Fruit fly (Drosophila melanogaster) whole organism, embryonic: Measurements from ENCODE around the gene Prosalpha6T.

ENCODE experiments used
- Atf6 ChIP-seq: fragments of 200-800 bp; sonication (Bioruptor generic); IDR thresholded peaks from 2 replicates; pipeline ENCODE4 v1.3.6; 2022; ENCODE audit warnings: missing biosample characterization, missing genetic modification characterization
- CG10431 ChIP-seq: fragments of 200-800 bp; sonication (Bioruptor generic); optimal IDR thresholded peaks from 3 replicates; lab custom pipeline; 2018; ENCODE audit warnings: missing biosample characterization, mild to moderate bottlenecking, missing genetic modification characterization
- CG11093 ChIP-seq: fragments of 200-800 bp; sonication (Bioruptor generic); IDR thresholded peaks from 3 replicates; pipeline ENCODE4 v1.3.6; 2022; ENCODE audit warnings: missing biosample characterization, missing genetic modification characterization
- CG11560 ChIP-seq: fragments of 200-800 bp; sonication (Bioruptor generic); IDR thresholded peaks from 3 replicates; pipeline ENCODE4 v1.3.6; 2022; ENCODE audit warnings: missing biosample characterization, missing genetic modification characterization
- CG11696 ChIP-seq: fragments of 200-800 bp; sonication (Bioruptor generic); IDR thresholded peaks from 2 replicates; pipeline ENCODE4 v1.3.6; 2022; ENCODE audit warnings: missing biosample characterization, missing genetic modification characterization
- CG12391 ChIP-seq: fragments of 200-800 bp; sonication (Bioruptor generic); optimal IDR thresholded peaks from 3 replicates; lab custom pipeline; 2018; ENCODE audit warnings: missing biosample characterization, mild to moderate bottlenecking, missing genetic modification characterization, moderate library complexity
- CG13624 ChIP-seq: fragments of 200-800 bp; sonication (Bioruptor generic); optimal IDR thresholded peaks from 2 replicates; lab custom pipeline; 2016; ENCODE audit warnings: missing biosample characterization, missing genetic modification characterization
- CG13894 ChIP-seq: fragments of 200-800 bp; sonication (Bioruptor generic); optimal IDR thresholded peaks from 3 replicates; lab custom pipeline; 2018; ENCODE audit warnings: missing biosample characterization, mild to moderate bottlenecking, missing genetic modification characterization, moderate library complexity
- CG14860 ChIP-seq: fragments of 200-800 bp; sonication (Bioruptor generic); IDR thresholded peaks from 3 replicates; pipeline ENCODE4 v1.3.6; 2022; ENCODE audit warnings: missing biosample characterization, missing genetic modification characterization; ENCODE audit not compliant: partially characterized antibody
- CG1603 ChIP-seq: fragments of 200-800 bp; sonication (Bioruptor generic); optimal IDR thresholded peaks from 2 replicates; lab custom pipeline; 2019; ENCODE audit warnings: missing biosample characterization, mild to moderate bottlenecking, missing genetic modification characterization, moderate library complexity
- CG16779 ChIP-seq: fragments of 200-800 bp; sonication (Bioruptor generic); IDR thresholded peaks from 2 replicates; pipeline ENCODE4 v1.3.6; 2022; ENCODE audit warnings: missing biosample characterization, missing genetic modification characterization
- CG17612 ChIP-seq: fragments of 200-800 bp; sonication (Bioruptor generic); IDR thresholded peaks from 2 replicates; pipeline ENCODE4 v1.3.6; 2022; ENCODE audit warnings: missing biosample characterization, missing genetic modification characterization
- CG18764 ChIP-seq: fragments of 200-800 bp; sonication (Bioruptor generic); optimal IDR thresholded peaks from 3 replicates; lab custom pipeline; 2016; ENCODE audit warnings: missing biosample characterization, missing genetic modification characterization
- CG2120 ChIP-seq: fragments of 200-800 bp; sonication (Bioruptor generic); optimal IDR thresholded peaks from 3 replicates; lab custom pipeline; 2016; ENCODE audit warnings: missing biosample characterization, missing genetic modification characterization
- CG32772 ChIP-seq: fragments of 200-800 bp; sonication (Bioruptor generic); IDR thresholded peaks from 2 replicates; pipeline ENCODE4 v1.3.6; 2022; ENCODE audit warnings: missing biosample characterization, missing genetic modification characterization
- CG7745 ChIP-seq: fragments of 200-800 bp; sonication (Bioruptor generic); optimal IDR thresholded peaks from 2 replicates; lab custom pipeline; 2018; ENCODE audit warnings: missing biosample characterization, mild to moderate bottlenecking, missing genetic modification characterization, moderate library complexity
- CG7987 ChIP-seq: fragments of 200-800 bp; sonication (Bioruptor generic); optimal IDR thresholded peaks from 2 replicates; lab custom pipeline; 2018; ENCODE audit warnings: missing biosample characterization, mild to moderate bottlenecking, missing genetic modification characterization, moderate library complexity
- CG9609 ChIP-seq: fragments of 200-800 bp; sonication (Bioruptor generic); optimal IDR thresholded peaks from 3 replicates; lab custom pipeline; 2016; ENCODE audit warnings: missing biosample characterization, missing genetic modification characterization
- D ChIP-seq, 2 experiments: fragments of 200-800 bp in 1 of 2; fragments of >200 bp in 1 of 2; sonication (Bioruptor generic) in 1 of 2; optimal IDR thresholded peaks; 2 replicates in 1 of 2; 3 replicates in 1 of 2; lab custom pipeline; 2017; ENCODE audit warnings: mild to moderate bottlenecking in 1 of 2, missing biosample characterization in 1 of 2, missing genetic modification characterization in 1 of 2, missing genetic modification reagents in 1 of 2
- Doc3 ChIP-seq: fragments of 200-800 bp; sonication (Bioruptor generic); IDR thresholded peaks from 3 replicates; pipeline ENCODE4 v1.3.6; 2022; ENCODE audit warnings: missing biosample characterization, missing genetic modification characterization; ENCODE audit not compliant: partially characterized antibody
- E2f2 ChIP-seq: fragments of 200-800 bp; sonication (Bioruptor generic); IDR thresholded peaks from 2 replicates; pipeline ENCODE4 v1.3.6; 2022; ENCODE audit warnings: missing biosample characterization, missing genetic modification characterization
- ERR ChIP-seq: fragments of 200-800 bp; sonication (Bioruptor generic); optimal IDR thresholded peaks from 2 replicates; lab custom pipeline; 2016; ENCODE audit warnings: missing biosample characterization, missing genetic modification characterization
- Hand ChIP-seq: fragments of 200-800 bp; sonication (Bioruptor generic); optimal IDR thresholded peaks from 2 replicates; lab custom pipeline; 2017; ENCODE audit warnings: mild to moderate bottlenecking, missing biosample characterization, missing genetic modification reagents, missing genetic modification characterization
- Hr39 ChIP-seq: fragments of >200 bp; optimal IDR thresholded peaks from 2 replicates; lab custom pipeline; 2017
- Jarid2 ChIP-seq: fragments of 200-800 bp; sonication (Bioruptor generic); optimal IDR thresholded peaks from 3 replicates; lab custom pipeline; 2017; ENCODE audit warnings: mild to moderate bottlenecking, missing biosample characterization, missing genetic modification reagents, missing genetic modification characterization
- MTF-1 ChIP-seq: fragments of 200-800 bp; sonication (Bioruptor generic); optimal IDR thresholded peaks from 2 replicates; lab custom pipeline; 2018; ENCODE audit warnings: missing biosample characterization, mild to moderate bottlenecking, missing genetic modification characterization, borderline replicate concordance
- Mad ChIP-seq: fragments of 200-800 bp; sonication (Bioruptor generic); optimal IDR thresholded peaks from 2 replicates; lab custom pipeline; 2016; ENCODE audit warnings: missing biosample characterization, missing genetic modification characterization
- Med ChIP-seq: fragments of 200-800 bp; sonication (Bioruptor generic); peaks from one replicate; lab custom pipeline; 2016; ENCODE audit warnings: missing biosample characterization, missing genetic modification characterization, mild to moderate bottlenecking, inconsistent platforms, moderate library complexity
- Meics ChIP-seq: fragments of 200-800 bp; sonication (Bioruptor generic); optimal IDR thresholded peaks from 2 replicates; lab custom pipeline; 2017; ENCODE audit warnings: missing biosample characterization, mild to moderate bottlenecking, missing genetic modification characterization
- NfI ChIP-seq: fragments of 200-800 bp; sonication (Bioruptor generic); optimal IDR thresholded peaks from 3 replicates; lab custom pipeline; 2018; ENCODE audit warnings: missing biosample characterization, mild to moderate bottlenecking, missing genetic modification characterization, moderate library complexity
- Oaz ChIP-seq: fragments of 200-800 bp; sonication (Bioruptor generic); IDR thresholded peaks from 2 replicates; pipeline ENCODE4 v1.3.6; 2022; ENCODE audit warnings: missing biosample characterization, missing genetic modification characterization
- Oli ChIP-seq: fragments of 200-800 bp; sonication (Bioruptor generic); optimal IDR thresholded peaks from 2 replicates; lab custom pipeline; 2018; ENCODE audit warnings: missing biosample characterization, mild to moderate bottlenecking, missing genetic modification characterization, moderate library complexity
- Pdp1 ChIP-seq, 2 experiments: fragments of 200-800 bp; sonication (Bioruptor generic); optimal IDR thresholded peaks; 3 replicates each; lab custom pipeline; 2016; ENCODE audit warnings: missing biosample characterization in 2 of 2, missing genetic modification characterization in 2 of 2, mild to moderate bottlenecking in 1 of 2, moderate library complexity in 1 of 2
- Poxn ChIP-seq: fragments of 200-800 bp; sonication (Bioruptor generic); IDR thresholded peaks from 2 replicates; pipeline ENCODE4 v1.3.6; 2022; ENCODE audit warnings: missing biosample characterization, missing genetic modification characterization
- Ptx1 ChIP-seq: fragments of 200-800 bp; sonication (Bioruptor generic); IDR thresholded peaks from 2 replicates; pipeline ENCODE4 v1.3.6; 2022; ENCODE audit warnings: missing biosample characterization, missing genetic modification characterization
- Rfx ChIP-seq: fragments of 200-800 bp; sonication (Bioruptor generic); IDR thresholded peaks from 2 replicates; pipeline ENCODE4 v1.3.6; 2022; ENCODE audit warnings: missing biosample characterization, missing genetic modification characterization
- Sin3A ChIP-seq: fragments of >200 bp; optimal IDR thresholded peaks from 2 replicates; lab custom pipeline; 2018
- Trl ChIP-seq, 3 experiments: fragments of >200 bp in 2 of 3; fragments of 200-800 bp in 1 of 3; sonication (Bioruptor generic) in 1 of 3; optimal IDR thresholded peaks; 2 replicates in 1 of 3; 3 replicates in 2 of 3; lab custom pipeline; 2016 to 2017; ENCODE audit warnings: missing biosample characterization in 1 of 3, missing genetic modification characterization in 1 of 3
- ab ChIP-seq: fragments of 200-800 bp; sonication (Bioruptor generic); optimal IDR thresholded peaks from 2 replicates; lab custom pipeline; 2016; ENCODE audit warnings: missing biosample characterization, missing genetic modification characterization
- esg ChIP-seq: fragments of 200-800 bp; sonication (Bioruptor generic); conservative IDR thresholded peaks from 2 replicates; pipeline ENCODE4 v1.3.6; 2022; ENCODE audit warnings: missing biosample characterization, missing genetic modification characterization
- jigr1 ChIP-seq: fragments of 200-800 bp; sonication (Bioruptor generic); IDR thresholded peaks from 3 replicates; pipeline ENCODE4 v1.3.6; 2022; ENCODE audit warnings: missing biosample characterization, missing genetic modification characterization
- jumu ChIP-seq: fragments of 200-800 bp; sonication (Bioruptor generic); optimal IDR thresholded peaks from 3 replicates; lab custom pipeline; 2016; ENCODE audit warnings: missing biosample characterization, missing genetic modification characterization
- kay ChIP-seq: fragments of 200-800 bp; sonication (Bioruptor generic); optimal IDR thresholded peaks from 2 replicates; lab custom pipeline; 2016; ENCODE audit warnings: missing biosample characterization, missing genetic modification characterization
- lab ChIP-seq: fragments of 200-800 bp; sonication (Bioruptor generic); optimal IDR thresholded peaks from 3 replicates; lab custom pipeline; 2017; ENCODE audit warnings: missing biosample characterization, missing genetic modification characterization, mild to moderate bottlenecking, moderate library complexity, missing genetic modification reagents
- lbe ChIP-seq: fragments of 200-800 bp; sonication (Bioruptor generic); optimal IDR thresholded peaks from 2 replicates; lab custom pipeline; 2016; ENCODE audit warnings: missing biosample characterization, mild to moderate bottlenecking, missing genetic modification characterization
- lilli ChIP-seq: fragments of 200-800 bp; sonication (Bioruptor generic); optimal IDR thresholded peaks from 3 replicates; lab custom pipeline; 2016; ENCODE audit warnings: missing biosample characterization, missing genetic modification characterization
- peb ChIP-seq: fragments of 200-800 bp; sonication (Bioruptor generic); IDR thresholded peaks from 2 replicates; pipeline ENCODE4 v1.3.6; 2022; ENCODE audit warnings: missing biosample characterization, missing genetic modification characterization
- phol ChIP-seq: fragments of 200-800 bp; sonication (Bioruptor generic); optimal IDR thresholded peaks from 3 replicates; lab custom pipeline; 2018; ENCODE audit warnings: missing biosample characterization, mild to moderate bottlenecking, missing genetic modification characterization, moderate library complexity
- rib ChIP-seq: fragments of 200-800 bp; sonication (Bioruptor generic); IDR thresholded peaks from 2 replicates; pipeline ENCODE4 v1.3.6; 2022; ENCODE audit warnings: missing biosample characterization, missing genetic modification characterization
- slou ChIP-seq: fragments of 200-800 bp; sonication (Bioruptor generic); optimal IDR thresholded peaks from 3 replicates; lab custom pipeline; 2016; ENCODE audit warnings: missing biosample characterization, missing genetic modification characterization
- tin ChIP-seq: fragments of 200-800 bp; sonication (Bioruptor generic); optimal IDR thresholded peaks from 3 replicates; lab custom pipeline; 2016; ENCODE audit warnings: missing biosample characterization, missing genetic modification characterization
- zfh2 ChIP-seq: fragments of 200-800 bp; sonication (Bioruptor generic); optimal IDR thresholded peaks from 2 replicates; lab custom pipeline; 2016; ENCODE audit warnings: missing biosample characterization, missing genetic modification characterization

The Prosalpha6T gene

DNA sequence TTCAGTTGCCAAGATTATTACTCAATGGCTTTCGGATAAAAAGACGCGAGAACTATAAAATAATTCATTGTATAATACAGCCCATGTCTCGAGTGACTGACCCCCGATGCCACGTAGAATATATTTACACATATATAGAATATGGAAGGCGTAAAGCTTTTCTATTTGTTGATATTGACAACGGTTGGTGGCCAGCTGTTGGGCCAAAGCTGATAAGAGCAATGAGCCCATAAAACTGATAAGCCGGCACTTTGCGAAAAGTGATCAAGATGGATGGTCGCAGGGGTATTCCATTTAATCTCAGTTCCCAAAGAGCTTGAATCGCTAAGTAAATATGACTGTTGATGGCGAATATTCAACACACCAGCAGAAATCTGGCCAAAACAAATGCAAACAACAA lies 41.3 kb upstream of the Prosalpha6T start (continued):
- TF ChIP-seq Trl (optimal IDR thresholded peaks at IDR 0.05; lab: Kevin White, UChicago) (no peak), Trl (GFP tag; optimal IDR thresholded peaks at IDR 0.05; lab: Kevin White, UChicago) (no peak), Poxn (no peak), phol (tag; lab: Kevin White, UChicago) (no peak), CG16779 (GFP tag; lab: Robert Waterston, UW) (no peak), Mad (GFP tag; lab: Kevin White, UChicago) (no peak), CG17612 (GFP tag; lab: Robert Waterston, UW) (no peak), peb (no peak), CG1603 (tag; lab: Kevin White, UChicago) (no peak), Jarid2 (GFP tag; lab: Kevin White, UChicago) (no peak), E2f2 (GFP tag; lab: Robert Waterston, UW) (no peak), Doc3 (GFP tag; lab: Robert Waterston, UW) (no peak), Oli (tag; lab: Kevin White, UChicago) (no peak), Med (peak; percentile 62), tin (GFP tag; lab: Kevin White, UChicago) (no peak), D (optimal IDR thresholded peaks at IDR 0.05; lab: Kevin White, UChicago) (no peak), D (GFP tag; optimal IDR thresholded peaks at IDR 0.05; lab: Kevin White, UChicago) (no peak), Sin3A (lab: Kevin White, UChicago) (no peak), NfI (GFP tag; lab: Kevin White, UChicago) (no peak), CG10431 (GFP tag; lab: Kevin White, UChicago) (no peak), CG7745 (tag; lab: Kevin White, UChicago) (no peak), CG9609 (GFP tag; lab: Kevin White, UChicago) (no peak), CG13894 (no peak), Hand (peak; percentile 10), rib (GFP tag; lab: Robert Waterston, UW) (peak; percentile 76; the same call in 1 of the 2 replicates), CG11093 (no peak), slou (GFP tag; lab: Kevin White, UChicago) (no peak), MTF-1 (GFP tag; lab: Kevin White, UChicago) (peak; percentile 32), jigr1 (GFP tag; lab: Robert Waterston, UW) (no peak), esg (GFP tag; lab: Robert Waterston, UW) (no peak), Meics (no peak), jumu (GFP tag; lab: Kevin White, UChicago) (no peak), Ptx1 (GFP tag; lab: Robert Waterston, UW) (no peak), ERR (no peak), Oaz (GFP tag; lab: Robert Waterston, UW) (no peak), CG13624 (no peak), lilli (no peak), CG32772 (no peak), CG11560 (tag; lab: Robert Waterston, UW) (no peak), CG14860 (GFP tag; lab: Robert Waterston, UW) (no peak), kay (no peak), Hr39 (lab: Kevin White, UChicago) (no peak), lbe (GFP tag; lab: Kevin White, UChicago) (peak; percentile 2), Rfx (GFP tag; lab: Robert Waterston, UW) (no peak), CG7987 (peak; percentile 12), zfh2 (no peak), CG18764 (no peak), Atf6 (GFP tag; lab: Robert Waterston, UW) (peak; percentile 43; the same call in 1 of the 2 replicates), CG11696 (no peak), CG12391 (no peak), lab (GFP tag; lab: Kevin White, UChicago) (peak; percentile 90), Pdp1 (GFP tag; optimal IDR thresholded peaks at IDR 0.05; lab: Kevin White, UChicago) (peak in 1 of 2 experiments; percentile 86), ab (no peak), CG2120 (GFP tag; lab: Kevin White, UChicago) (no peak)
